Fruit fly (Drosophila melanogaster) whole organism, embryonic: ENCODE results near the gene CG32379.
A peak's percentile ranks its signal among the peaks of the same experiment; 100 is the strongest.

Experiments used
- Adf1 ChIP-seq: fragments of 200-800 bp; sonication (Bioruptor generic); IDR thresholded peaks from 2 replicates; pipeline ENCODE4 v1.3.6; 2022; ENCODE audit warnings: missing biosample characterization, missing genetic modification characterization
- Asciz ChIP-seq: fragments of 200-800 bp; sonication (Bioruptor generic); optimal IDR thresholded peaks from 2 replicates; lab custom pipeline; 2017; ENCODE audit warnings: missing biosample characterization, mild to moderate bottlenecking, missing genetic modification characterization, missing genetic modification reagents
- Atf3 ChIP-seq: fragments of 200-800 bp; sonication (Bioruptor generic); optimal IDR thresholded peaks from 3 replicates; lab custom pipeline; 2016; ENCODE audit warnings: missing biosample characterization, missing genetic modification characterization
- B-H2 ChIP-seq: fragments of 200-800 bp; sonication (Bioruptor generic); optimal IDR thresholded peaks from 2 replicates; lab custom pipeline; 2018; ENCODE audit warnings: missing biosample characterization, mild to moderate bottlenecking, missing genetic modification characterization
- Bdp1 ChIP-seq: fragments of 200-800 bp; sonication (Bioruptor generic); optimal IDR thresholded peaks from 3 replicates; lab custom pipeline; 2016; ENCODE audit warnings: missing biosample characterization, missing genetic modification characterization
- C15 ChIP-seq: fragments of 200-800 bp; sonication (Bioruptor generic); IDR thresholded peaks from 3 replicates; pipeline ENCODE4 v1.3.6; 2022; ENCODE audit warnings: missing biosample characterization, missing genetic modification characterization
- CG10654 ChIP-seq: fragments of 200-800 bp; sonication (Bioruptor generic); optimal IDR thresholded peaks from 2 replicates; lab custom pipeline; 2016; ENCODE audit warnings: missing biosample characterization, missing genetic modification characterization
- CG11695 ChIP-seq: fragments of 200-800 bp; sonication (Bioruptor generic); IDR thresholded peaks from 3 replicates; pipeline ENCODE4 v1.3.6; 2022; ENCODE audit warnings: missing biosample characterization, missing genetic modification characterization
- CG13624 ChIP-seq: fragments of 200-800 bp; sonication (Bioruptor generic); optimal IDR thresholded peaks from 2 replicates; lab custom pipeline; 2016; ENCODE audit warnings: missing biosample characterization, missing genetic modification characterization
- CG14667 ChIP-seq: fragments of 200-800 bp; sonication (Bioruptor generic); IDR thresholded peaks from 2 replicates; pipeline ENCODE4 v1.3.6; 2022; ENCODE audit warnings: missing biosample characterization, missing genetic modification characterization
- CG15011 ChIP-seq: fragments of 200-800 bp; sonication (Bioruptor generic); optimal IDR thresholded peaks from 3 replicates; lab custom pipeline; 2018; ENCODE audit warnings: missing biosample characterization, mild to moderate bottlenecking, missing genetic modification characterization
- CG16779 ChIP-seq: fragments of 200-800 bp; sonication (Bioruptor generic); IDR thresholded peaks from 2 replicates; pipeline ENCODE4 v1.3.6; 2022; ENCODE audit warnings: missing biosample characterization, missing genetic modification characterization
- CG16813 ChIP-seq: fragments of 200-800 bp; sonication (Bioruptor generic); IDR thresholded peaks from 3 replicates; pipeline ENCODE4 v1.3.6; 2022; ENCODE audit warnings: missing biosample characterization, missing genetic modification characterization; ENCODE audit not compliant: partially characterized antibody
- CG17568 ChIP-seq: fragments of 200-800 bp; sonication (Bioruptor generic); optimal IDR thresholded peaks from 2 replicates; lab custom pipeline; 2018; ENCODE audit warnings: missing biosample characterization, mild to moderate bottlenecking, missing genetic modification characterization, moderate library complexity
- CG17912 ChIP-seq: fragments of 200-800 bp; sonication (Bioruptor generic); optimal IDR thresholded peaks from 2 replicates; lab custom pipeline; 2018; ENCODE audit warnings: missing biosample characterization, mild to moderate bottlenecking, missing genetic modification characterization
- CG18599 ChIP-seq: fragments of 200-800 bp; sonication (Bioruptor generic); optimal IDR thresholded peaks from 3 replicates; lab custom pipeline; 2017; ENCODE audit warnings: missing biosample characterization, missing genetic modification characterization, mild to moderate bottlenecking, moderate library complexity, missing genetic modification reagents
- CG2202 ChIP-seq: fragments of 200-800 bp; sonication (Bioruptor generic); optimal IDR thresholded peaks from 2 replicates; lab custom pipeline; 2018; ENCODE audit warnings: missing biosample characterization, mild to moderate bottlenecking, missing genetic modification characterization
- CG2712 ChIP-seq: fragments of 200-800 bp; optimal IDR thresholded peaks from 3 replicates; lab custom pipeline; 2019; ENCODE audit warnings: missing biosample characterization, mild to moderate bottlenecking, missing genetic modification characterization, moderate library complexity
- CG2889 ChIP-seq: fragments of 200-800 bp; sonication (Bioruptor generic); IDR thresholded peaks from 3 replicates; pipeline ENCODE4 v1.3.6; 2022; ENCODE audit warnings: missing biosample characterization, missing genetic modification characterization
- CG30403 ChIP-seq: fragments of 200-800 bp; sonication (Bioruptor generic); optimal IDR thresholded peaks from 3 replicates; lab custom pipeline; 2016; ENCODE audit warnings: missing biosample characterization, missing genetic modification characterization
- CG33213 ChIP-seq: fragments of 200-800 bp; sonication (Bioruptor generic); optimal IDR thresholded peaks from 3 replicates; lab custom pipeline; 2016; ENCODE audit warnings: missing biosample characterization, missing genetic modification characterization
- CG43689 ChIP-seq: fragments of 200-800 bp; sonication (Bioruptor generic); IDR thresholded peaks from 2 replicates; pipeline ENCODE4 v1.3.6; 2022; ENCODE audit warnings: missing biosample characterization, missing genetic modification characterization
- CG4617 ChIP-seq: fragments of 200-800 bp; sonication (Bioruptor generic); optimal IDR thresholded peaks from 3 replicates; lab custom pipeline; 2016; ENCODE audit warnings: missing biosample characterization, missing genetic modification characterization, borderline replicate concordance
- CG7963 ChIP-seq: fragments of 200-800 bp; sonication (Bioruptor generic); IDR thresholded peaks from 3 replicates; pipeline ENCODE4 v1.3.6; 2022; ENCODE audit warnings: missing biosample characterization, missing genetic modification characterization; ENCODE audit not compliant: partially characterized antibody
- CG9817 ChIP-seq: fragments of 200-800 bp; sonication (Bioruptor generic); optimal IDR thresholded peaks from 2 replicates; lab custom pipeline; 2018; ENCODE audit warnings: missing biosample characterization, mild to moderate bottlenecking, missing genetic modification characterization, moderate library complexity
- CHES-1-like ChIP-seq: fragments of 200-800 bp; sonication (Bioruptor generic); optimal IDR thresholded peaks from 2 replicates; lab custom pipeline; 2016; ENCODE audit warnings: missing biosample characterization, missing genetic modification characterization
- Camta ChIP-seq: fragments of 200-800 bp; sonication (Bioruptor generic); optimal IDR thresholded peaks from 2 replicates; lab custom pipeline; 2016; ENCODE audit warnings: missing biosample characterization, missing genetic modification characterization
- CoRest ChIP-seq: fragments of 200-800 bp; sonication (Bioruptor generic); optimal IDR thresholded peaks from 3 replicates; lab custom pipeline; 2018; ENCODE audit warnings: missing biosample characterization, mild to moderate bottlenecking, missing genetic modification characterization, moderate library complexity
- Ets97D ChIP-seq: fragments of 200-800 bp; sonication (Bioruptor generic); optimal IDR thresholded peaks from 3 replicates; lab custom pipeline; 2016; ENCODE audit warnings: missing biosample characterization, missing genetic modification characterization
- Gug ChIP-seq: fragments of 200-800 bp; sonication (Bioruptor generic); IDR thresholded peaks from 4 replicates; pipeline ENCODE4 v1.3.6; 2022; ENCODE audit warnings: missing biosample characterization, missing genetic modification characterization
- H15 ChIP-seq: fragments of 200-800 bp; sonication (Bioruptor generic); IDR thresholded peaks from 3 replicates; pipeline ENCODE4 v1.3.6; 2022; ENCODE audit warnings: missing biosample characterization, missing genetic modification characterization
- Hr39 ChIP-seq: fragments of >200 bp; optimal IDR thresholded peaks from 2 replicates; lab custom pipeline; 2017
- MBD-R2 ChIP-seq: fragments of 200-800 bp; sonication (Bioruptor generic); IDR thresholded peaks from 2 replicates; pipeline ENCODE4 v1.3.6; 2022; ENCODE audit warnings: missing biosample characterization, missing genetic modification characterization
- Nf-YA ChIP-seq: fragments of 200-800 bp; sonication (Bioruptor generic); IDR thresholded peaks from 2 replicates; pipeline ENCODE4 v1.3.6; 2022; ENCODE audit warnings: missing biosample characterization, missing genetic modification characterization
- Sox102F ChIP-seq: fragments of 200-800 bp; sonication (Bioruptor generic); optimal IDR thresholded peaks from 2 replicates; lab custom pipeline; 2018; ENCODE audit warnings: missing biosample characterization, mild to moderate bottlenecking, missing genetic modification characterization, moderate library complexity
- Stat92E ChIP-seq, 3 experiments: fragments of >200 bp in 2 of 3; fragments of 200-800 bp in 1 of 3; sonication (Bioruptor generic) in 1 of 3; optimal IDR thresholded peaks; 2 replicates each; lab custom pipeline; 2017 to 2019; ENCODE audit warnings: missing biosample characterization in 3 of 3, missing genetic modification characterization in 3 of 3, mild to moderate bottlenecking in 1 of 3, moderate library complexity in 1 of 3
- ap ChIP-seq: fragments of 200-800 bp; sonication (Bioruptor generic); IDR thresholded peaks from 2 replicates; pipeline ENCODE4 v1.3.6; 2022; ENCODE audit warnings: missing biosample characterization, missing genetic modification characterization
- ase ChIP-seq: fragments of 200-800 bp; sonication (Bioruptor generic); IDR thresholded peaks from 3 replicates; pipeline ENCODE4 v1.3.6; 2022; ENCODE audit warnings: missing biosample characterization, missing genetic modification characterization
- bbx ChIP-seq: fragments of 200-800 bp; sonication (Bioruptor generic); IDR thresholded peaks from 2 replicates; pipeline ENCODE4 v1.3.6; 2022; ENCODE audit warnings: missing biosample characterization, missing genetic modification characterization; ENCODE audit not compliant: partially characterized antibody
- grn ChIP-seq: fragments of 200-800 bp; sonication (Bioruptor generic); optimal IDR thresholded peaks from 3 replicates; lab custom pipeline; 2017; ENCODE audit warnings: missing biosample characterization, missing genetic modification characterization
- gt ChIP-seq: fragments of 200-800 bp; sonication (Bioruptor generic); IDR thresholded peaks from 2 replicates; pipeline ENCODE4 v1.3.6; 2022; ENCODE audit warnings: missing biosample characterization, missing genetic modification characterization
- kah ChIP-seq: fragments of 200-800 bp; sonication (Bioruptor generic); optimal IDR thresholded peaks from 2 replicates; lab custom pipeline; 2018; ENCODE audit warnings: missing biosample characterization, mild to moderate bottlenecking, missing genetic modification characterization
- lab ChIP-seq: fragments of 200-800 bp; sonication (Bioruptor generic); optimal IDR thresholded peaks from 3 replicates; lab custom pipeline; 2017; ENCODE audit warnings: missing biosample characterization, missing genetic modification characterization, mild to moderate bottlenecking, moderate library complexity, missing genetic modification reagents
- luna ChIP-seq: fragments of 200-800 bp; sonication (Bioruptor generic); optimal IDR thresholded peaks from 2 replicates; lab custom pipeline; 2016; ENCODE audit warnings: missing biosample characterization, missing genetic modification characterization
- onecut ChIP-seq: fragments of 200-800 bp; sonication (Bioruptor generic); IDR thresholded peaks from 2 replicates; pipeline ENCODE4 v1.3.6; 2022; ENCODE audit warnings: missing biosample characterization, missing genetic modification characterization
- slp2 ChIP-seq: fragments of 200-800 bp; sonication (Bioruptor generic); optimal IDR thresholded peaks from 2 replicates; lab custom pipeline; 2016; ENCODE audit warnings: missing biosample characterization, missing genetic modification characterization
- tna ChIP-seq: fragments of 200-800 bp; sonication (Bioruptor generic); IDR thresholded peaks from 2 replicates; pipeline ENCODE4 v1.3.6; 2022; ENCODE audit warnings: missing biosample characterization, missing genetic modification characterization; ENCODE audit not compliant: partially characterized antibody
- trh ChIP-seq: fragments of 200-800 bp; sonication (Bioruptor generic); optimal IDR thresholded peaks from 2 replicates; lab custom pipeline; 2016; ENCODE audit warnings: missing biosample characterization, missing genetic modification characterization
- ttk ChIP-seq: fragments of 200-800 bp; sonication (Bioruptor generic); IDR thresholded peaks from 2 replicates; pipeline ENCODE4 v2.1.2; 2022; ENCODE audit warnings: missing biosample characterization, missing genetic modification characterization
- vvl ChIP-seq: fragments of 200-800 bp; sonication (Bioruptor generic); IDR thresholded peaks from 2 replicates; pipeline ENCODE4 v1.3.6; 2022; ENCODE audit warnings: missing biosample characterization, missing genetic modification characterization

The CG32379 gene

DNA sequence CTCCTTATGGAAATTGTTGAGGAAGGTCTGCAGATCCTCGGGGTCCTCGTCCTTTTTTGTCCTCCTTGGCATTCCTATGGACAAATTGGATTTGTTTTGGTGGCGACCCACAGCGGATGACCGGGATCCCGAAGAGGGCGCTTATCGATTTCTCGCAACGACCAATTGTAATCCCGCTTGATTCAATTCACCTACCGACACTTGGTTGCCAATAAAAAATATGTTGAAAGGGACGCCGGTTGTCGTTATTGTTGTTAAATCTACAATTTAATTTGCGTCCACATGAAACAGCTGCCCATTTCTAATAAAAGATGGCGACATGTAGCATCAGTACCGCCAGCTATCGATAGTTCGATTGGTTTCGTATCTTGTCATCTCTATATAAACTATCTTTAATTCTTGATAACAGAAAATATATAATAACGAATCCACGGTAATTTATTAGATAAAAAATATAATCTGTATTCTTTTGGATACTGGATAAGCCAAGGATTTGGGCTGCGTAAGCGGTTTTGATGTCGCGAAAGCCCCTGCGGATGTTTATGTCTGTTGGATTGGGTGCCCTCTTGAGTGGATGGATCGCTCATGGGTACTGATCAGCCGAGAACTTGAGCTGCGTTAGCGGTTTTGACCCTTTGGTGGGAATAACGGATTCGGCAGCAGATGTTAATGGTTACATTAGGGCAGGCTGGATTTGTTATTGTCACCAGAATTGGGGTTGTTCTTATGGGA, 39.6 kb upstream of the CG32379 start, which contains the start of gene CTCF (continued):
- peak; percentile 64 for TF ChIP-seq CG2712 (tag; lab: Kevin White, UChicago)
- peak; percentile 53 for TF ChIP-seq Asciz (GFP tag; lab: Kevin White, UChicago)
- peak; percentile 77 for TF ChIP-seq CG16813
- TF ChIP-seq lab (GFP tag; lab: Kevin White, UChicago), result peak; percentile 9
- TF ChIP-seq grn (GFP tag; lab: Kevin White, UChicago), result peak; percentile 53
- no peak for TF ChIP-seq CG10654 (GFP tag; lab: Kevin White, UChicago)
- peak; percentile 43 for TF ChIP-seq CG30403 (GFP tag; lab: Kevin White, UChicago)
- TF ChIP-seq bbx (GFP tag; lab: Robert Waterston, UW), result peak; percentile 91
- peak; percentile 39 for TF ChIP-seq slp2 (GFP tag; lab: Kevin White, UChicago)
- peak; percentile 19 for TF ChIP-seq Camta (GFP tag; lab: Kevin White, UChicago)
- TF ChIP-seq Stat92E (GFP tag; optimal IDR thresholded peaks at IDR 0.05; lab: Kevin White, UChicago), result peak in 1 of 3 experiments; percentile 9
- peak; percentile 16 for TF ChIP-seq CG9817
- peak; percentile 70 for TF ChIP-seq Ets97D (GFP tag; lab: Kevin White, UChicago)
- TF ChIP-seq onecut, result peak; percentile 89
- TF ChIP-seq CG2202 (tag; lab: Kevin White, UChicago), result no peak
- peak; percentile 20 for TF ChIP-seq Atf3 (GFP tag; lab: Kevin White, UChicago)
- TF ChIP-seq CG7963, result peak; percentile 68
- peak; percentile 30 for TF ChIP-seq CHES-1-like (GFP tag; lab: Kevin White, UChicago)
- TF ChIP-seq CG17912, result no peak
- peak; percentile 94 for TF ChIP-seq CG4617 (GFP tag; lab: Kevin White, UChicago)
- TF ChIP-seq CG18599, result no peak
- no peak for TF ChIP-seq B-H2 (GFP tag; lab: Kevin White, UChicago)
- TF ChIP-seq CoRest (tag; lab: Kevin White, UChicago), result peak; percentile 61
- TF ChIP-seq ase, result 0 out of 3 replicates have a peak, but pooled peaks have one; percentile 38
- TF ChIP-seq gt, result peak; percentile 22; the same call in 1 of the 2 replicates
- no peak for TF ChIP-seq Adf1
- peak; percentile 61; the same call in 1 of the 2 replicates for TF ChIP-seq tna (GFP tag; lab: Robert Waterston, UW)
- TF ChIP-seq Gug (GFP tag; lab: Robert Waterston, UW), result peak; percentile 6; the same call in 1 of the 4 replicates
- TF ChIP-seq kah (GFP tag; lab: Kevin White, UChicago), result no peak
- TF ChIP-seq vvl (GFP tag; lab: Robert Waterston, UW), result peak; percentile 24; the same call in 1 of the 2 replicates
- no peak for TF ChIP-seq Nf-YA (GFP tag; lab: Robert Waterston, UW)
- TF ChIP-seq CG33213, result peak; percentile 76
- no peak for TF ChIP-seq CG16779
- no peak for TF ChIP-seq Hr39 (lab: Kevin White, UChicago)
- no peak for TF ChIP-seq CG11695 (GFP tag; lab: Robert Waterston, UW)
- TF ChIP-seq Bdp1 (GFP tag; lab: Kevin White, UChicago), result no peak
- TF ChIP-seq H15, result peak; percentile 41; the same call in 1 of the 3 replicates
- no peak for TF ChIP-seq ap (GFP tag; lab: Robert Waterston, UW)
- no peak for TF ChIP-seq CG43689 (GFP tag; lab: Robert Waterston, UW)
- no peak for TF ChIP-seq C15
- no peak for TF ChIP-seq CG2889 (GFP tag; lab: Robert Waterston, UW)
- no peak for TF ChIP-seq CG15011 (GFP tag; lab: Kevin White, UChicago)
- TF ChIP-seq ttk (GFP tag; lab: Robert Waterston, UW), result no peak
- TF ChIP-seq trh, result no peak
- TF ChIP-seq MBD-R2 (GFP tag; lab: Robert Waterston, UW), result peak; percentile 80
- peak; percentile 57 for TF ChIP-seq Sox102F
- no peak for TF ChIP-seq CG14667
- TF ChIP-seq CG17568 (GFP tag; lab: Kevin White, UChicago), result no peak
- TF ChIP-seq CG13624 (GFP tag; lab: Kevin White, UChicago), result peak; percentile 45
- no peak for TF ChIP-seq luna
